Worm (Caenorhabditis elegans): ENCODE results near the gene F41E6.8.

Gene F41E6.8

DNA sequence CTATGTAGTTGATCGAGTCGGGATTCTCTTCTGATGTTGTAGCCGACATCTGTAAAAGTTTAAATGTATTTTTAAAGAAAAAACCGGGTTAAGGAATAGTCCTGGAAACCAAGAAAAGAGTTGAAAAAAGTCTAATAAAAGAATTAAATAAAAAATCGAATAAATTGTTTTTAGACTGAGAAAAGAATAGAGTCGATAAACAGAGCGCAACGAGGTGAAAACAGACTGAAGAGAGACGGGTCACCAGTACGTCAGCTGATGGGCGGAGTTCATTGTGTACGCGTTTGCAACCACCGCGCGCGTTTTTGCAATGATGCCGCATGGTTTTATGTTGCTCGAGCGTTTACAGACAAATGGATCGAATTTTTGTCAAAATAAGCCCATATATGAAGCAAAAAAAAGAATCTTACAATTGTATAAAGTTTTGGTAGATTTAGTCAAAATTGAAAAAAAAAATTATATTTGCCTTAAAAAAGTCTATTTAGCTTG, 30.0 kb upstream of the F41E6.8 start, which contains the start of gene atg-18 (continued):
- TF ChIP-seq mxl-3 (GFP tag; optimal IDR thresholded peaks at IDR 0.05) (peak; percentile 70), D1046.2 (GFP tag; IDR thresholded peaks at IDR 0.05) (no peak), T26A8.4 (GFP tag; IDR thresholded peaks at IDR 0.05) (no peak; the same call in 1 of the 2 replicates), lin-39 (tag; optimal IDR thresholded peaks at IDR 0.05) (no peak), mdl-1 (tag; optimal IDR thresholded peaks at IDR 0.05) (peak; percentile 17 to 57), nhr-28 (tag; optimal IDR thresholded peaks at IDR 0.05) (peak; percentile 65), R02D3.7 (tag; optimal IDR thresholded peaks at IDR 0.05) (no peak), hif-1 (tag; optimal IDR thresholded peaks at IDR 0.05) (no peak), madf-9 (GFP tag; conservative IDR thresholded peaks at IDR 0.05) (peak; percentile 42; the same call in 1 of the 2 replicates), lin-29 (GFP tag; IDR thresholded peaks at IDR 0.05) (no peak), nhr-111 (GFP tag; optimal IDR thresholded peaks at IDR 0.05) (no peak), ama-1 (optimal IDR thresholded peaks at IDR 0.05) (no peak), mes-2 (tag; optimal IDR thresholded peaks at IDR 0.05; ENCODE audit: poor library complexity, severe bottlenecking) (no peak), ZK546.5 (tag; optimal IDR thresholded peaks at IDR 0.05) (no peak), ces-1 (GFP tag; optimal IDR thresholded peaks at IDR 0.05) (no peak), aha-1 (tag) (peak; percentile 93)

DNA sequence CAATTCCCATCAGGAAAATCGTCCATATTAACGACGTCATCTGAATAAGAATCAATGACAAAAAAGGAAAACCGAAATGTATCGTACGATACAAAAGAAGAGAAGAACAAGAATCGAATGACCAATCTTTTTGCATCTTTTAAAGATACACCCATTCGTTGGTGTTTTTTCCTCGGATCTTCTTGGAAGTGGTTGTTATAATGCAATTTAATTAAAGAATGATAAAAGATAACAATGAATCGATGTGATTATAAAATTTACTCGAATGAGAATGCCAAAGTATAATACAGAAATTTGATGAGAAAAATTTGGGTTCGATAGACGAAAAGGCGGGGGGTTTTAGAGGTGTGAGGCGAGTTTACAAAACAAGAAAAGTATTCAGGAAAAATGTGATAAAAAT, 27.7 kb upstream of the F41E6.8 start, which contains the start of gene F41E6.12:
F41E6.12 (minus strand) TSS at position 101 of the 400 bp plus-strand sequence.
- TF ChIP-seq duxl-1 (tag; optimal IDR thresholded peaks at IDR 0.05; ENCODE audit: poor library complexity) (peak; percentile 15), F26F4.8 (GFP tag; conservative IDR thresholded peaks at IDR 0.05) (no peak), lsy-2 (tag; optimal IDR thresholded peaks at IDR 0.05) (peak in 1 of 2 experiments; percentile 12), unc-39 (tag; optimal IDR thresholded peaks at IDR 0.05) (no peak), vab-7 (GFP tag; IDR thresholded peaks at IDR 0.05) (no peak), ama-1 (optimal IDR thresholded peaks at IDR 0.05) (peak; percentile 36), aha-1 (tag) (peak; percentile 88), T26A8.4 (GFP tag; IDR thresholded peaks at IDR 0.05) (no peak)

DNA sequence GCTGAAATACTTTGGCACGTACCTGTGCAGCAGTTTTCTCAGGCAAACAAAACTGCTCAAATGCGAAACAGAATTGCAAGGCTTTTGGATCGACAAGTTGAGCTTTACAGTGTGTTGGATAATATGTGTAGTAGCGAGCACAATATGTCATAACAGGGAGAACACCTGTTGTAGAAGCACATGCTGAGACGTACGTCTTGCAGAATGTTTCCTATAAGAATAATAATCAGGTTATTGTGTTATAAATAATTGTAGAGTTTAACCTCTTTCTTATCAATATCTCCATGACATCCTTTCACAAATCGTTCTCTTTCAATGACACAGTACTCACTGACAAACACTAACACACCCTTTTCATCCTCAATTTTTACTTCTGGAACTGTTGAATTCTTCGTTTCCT, 26.3 kb upstream of the F41E6.8 start:
- TF ChIP-seq egl-43 (GFP tag; IDR thresholded peaks at IDR 0.05), result no peak
- no peak for TF ChIP-seq ces-1 (GFP tag; optimal IDR thresholded peaks at IDR 0.05)
- TF ChIP-seq unc-62 (GFP tag; optimal IDR thresholded peaks at IDR 0.05 in 1 of 2), result peak in 1 of 2 experiments; percentile 93
- TF ChIP-seq unc-62 (tag; optimal IDR thresholded peaks at IDR 0.05), result no peak

DNA sequence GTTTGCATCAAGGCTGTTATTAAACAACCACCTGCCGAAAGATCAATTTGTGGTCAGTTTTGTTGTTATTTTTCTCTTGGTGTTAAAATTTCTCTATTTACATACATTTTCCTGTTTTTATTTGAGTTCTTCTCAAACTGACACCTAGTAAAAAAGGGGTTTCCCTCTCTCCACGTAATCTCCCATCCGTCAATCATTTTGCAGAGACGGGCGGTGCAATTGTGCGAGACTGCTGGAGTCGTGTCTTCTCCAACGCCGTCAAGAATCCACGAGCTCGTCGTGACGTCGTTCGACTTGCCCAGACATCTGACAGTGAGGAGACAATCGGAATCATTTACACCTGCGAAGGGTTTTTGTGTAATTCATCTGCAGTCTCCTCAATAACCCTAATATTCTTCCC, 25.1 kb upstream of the F41E6.8 start:
- TF ChIP-seq ceh-20 (GFP tag; IDR thresholded peaks at IDR 0.05) (peak; percentile 61; the same call in 1 of the 2 replicates), zip-2 (tag; optimal IDR thresholded peaks at IDR 0.05) (no peak), unc-62 (GFP tag; optimal IDR thresholded peaks at IDR 0.05 in 1 of 2) (peak in 1 of 2 experiments; percentile 50), unc-62 (tag; optimal IDR thresholded peaks at IDR 0.05) (no peak)

DNA sequence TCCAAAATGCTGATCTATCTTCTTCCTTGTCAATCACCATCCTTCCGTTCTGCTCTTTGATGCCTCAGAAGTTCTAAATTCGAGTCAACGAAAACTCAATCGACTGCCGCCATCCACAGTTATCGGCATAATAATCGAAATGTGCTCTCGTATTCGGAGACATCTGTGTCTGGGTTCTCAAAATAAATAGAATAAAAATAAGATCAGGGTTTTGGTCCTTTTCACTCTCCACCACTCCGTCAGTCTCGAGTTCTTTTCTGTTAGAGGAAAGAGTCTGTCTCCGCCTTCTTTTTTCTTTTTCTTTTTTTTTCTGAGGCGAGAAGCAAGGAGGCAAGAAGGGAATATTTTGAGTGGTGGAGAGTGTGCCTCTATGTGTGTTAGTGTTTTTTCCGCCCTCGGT, 22.4 kb upstream of the F41E6.8 start, which contains the start of gene F41E6.17:
F41E6.17 (plus strand) TSS at position 348 of the 400 bp plus-strand sequence.
- TF ChIP-seq cey-2 (tag; optimal IDR thresholded peaks at IDR 0.05; ENCODE audit: borderline replicate concordance, insufficient read depth) (no peak), snpc-4 (tag; optimal IDR thresholded peaks at IDR 0.05) (no peak), php-3 (GFP tag; IDR thresholded peaks at IDR 0.05) (no peak), hlh-30 (tag; optimal IDR thresholded peaks at IDR 0.05; ENCODE audit: insufficient read depth) (peak; percentile 15), spr-3 (GFP tag; optimal IDR thresholded peaks at IDR 0.05) (no peak)

DNA sequence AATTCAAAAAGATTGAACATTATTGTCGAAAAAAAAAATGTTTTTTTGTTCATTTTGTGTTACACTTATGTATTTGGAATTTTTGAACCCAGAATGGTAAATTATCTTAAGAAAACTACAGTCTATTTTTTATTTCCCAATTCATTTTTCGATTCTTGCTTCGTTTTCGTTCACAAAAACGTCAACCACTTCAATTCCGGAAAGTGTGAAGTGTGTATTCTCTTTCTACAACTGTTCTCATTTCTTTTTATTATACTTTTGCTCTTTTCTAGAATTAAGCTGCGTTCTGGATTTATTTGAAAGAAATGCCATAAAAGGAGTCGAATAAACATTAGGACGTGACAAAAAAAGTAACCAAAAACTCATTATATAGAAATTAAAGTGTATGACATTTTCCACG, 21.0 kb upstream of the F41E6.8 start, which contains the start of gene F41E6.1:
F41E6.1 (plus strand) TSS at position 301 of the 400 bp plus-strand sequence.
- TF ChIP-seq mep-1 (tag; optimal IDR thresholded peaks at IDR 0.05) (no peak), mxl-3 (GFP tag; optimal IDR thresholded peaks at IDR 0.05) (no peak), set-16 (GFP tag; IDR thresholded peaks at IDR 0.05) (no peak), mes-2 (tag; optimal IDR thresholded peaks at IDR 0.05; ENCODE audit: poor library complexity, severe bottlenecking) (no peak), ztf-7 (tag; optimal IDR thresholded peaks at IDR 0.05) (no peak), nhr-42 (GFP tag; IDR thresholded peaks at IDR 0.05) (no peak), ces-1 (GFP tag; optimal IDR thresholded peaks at IDR 0.05) (no peak), lin-39 (tag; optimal IDR thresholded peaks at IDR 0.05) (no peak), unc-39 (tag; optimal IDR thresholded peaks at IDR 0.05) (no peak), duxl-1 (tag; optimal IDR thresholded peaks at IDR 0.05; ENCODE audit: poor library complexity) (no peak), Y5F2A.4 (GFP tag; optimal IDR thresholded peaks at IDR 0.05) (no peak), zfp-3 (GFP tag; conservative IDR thresholded peaks at IDR 0.05) (no peak), hlh-30 (tag; optimal IDR thresholded peaks at IDR 0.05; ENCODE audit: insufficient read depth) (no peak), lsy-2 (tag; optimal IDR thresholded peaks at IDR 0.05) (no peak), F26F4.8 (GFP tag; conservative IDR thresholded peaks at IDR 0.05) (no peak), T20F7.1 (GFP tag; optimal IDR thresholded peaks at IDR 0.05) (no peak), sdz-12 (GFP tag; optimal IDR thresholded peaks at IDR 0.05) (no peak), lin-13 (GFP tag; optimal IDR thresholded peaks at IDR 0.05) (no peak)
